Fruit fly (Drosophila melanogaster) S2 (cell line): ENCODE measurements around the gene Rab9D.

Experiments used
- CG8478 ChIP-seq: fragments of >200 bp; optimal IDR thresholded peaks from 2 replicates; lab custom pipeline; 2018
- CTCF ChIP-seq, 2 experiments: fragments of >200 bp; optimal IDR thresholded peaks; 2 replicates each; lab custom pipeline; 2018

DNA sequence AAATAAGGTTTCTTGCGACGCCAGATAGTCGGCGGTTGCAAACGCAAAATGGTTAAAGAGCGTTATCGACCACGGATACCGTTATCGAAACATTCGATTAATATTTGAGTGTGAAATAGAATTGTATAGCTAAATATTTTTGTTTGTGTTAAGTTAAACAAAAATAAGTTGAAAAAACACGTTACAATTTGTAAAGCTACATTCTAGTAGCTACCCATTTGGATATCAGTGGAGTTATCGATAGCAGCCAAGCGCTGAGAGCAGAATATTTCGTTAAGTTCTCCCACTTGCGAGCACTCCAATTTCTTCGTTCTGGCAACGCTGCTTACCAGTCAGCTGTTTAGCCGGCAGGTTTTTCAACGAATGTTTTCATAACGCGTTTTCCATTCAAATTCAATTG, 6.9 kb downstream of the Rab9D start, which contains the start of the genes Hmr and CG2124:
- TF ChIP-seq CTCF (optimal IDR thresholded peaks at IDR 0.05; lab: Kevin White, UChicago): no peak
- TF ChIP-seq CG8478 (lab: Kevin White, UChicago): no peak
